Fruit fly (Drosophila melanogaster): ENCODE measurements around the gene Sfp24Bc.

Sfp24Bc gene

dm6 chr2L:3675770-3676169 is 5.4 kb upstream of the Sfp24Bc start (continued):
- no peak for TF ChIP-seq sd (tag; optimal IDR thresholded peaks at IDR 0.05)
- TF ChIP-seq CG7786 (GFP tag; optimal IDR thresholded peaks at IDR 0.05) = no peak
- peak; percentile 41; the same call in 1 of the 2 replicates for TF ChIP-seq CG4404 (GFP tag; IDR thresholded peaks at IDR 0.05)
- no peak for TF ChIP-seq CG6854 (GFP tag; optimal IDR thresholded peaks at IDR 0.05)
- TF ChIP-seq tup (GFP tag; optimal IDR thresholded peaks at IDR 0.05) = no peak
- TF ChIP-seq zfh2 (GFP tag; optimal IDR thresholded peaks at IDR 0.05) = no peak
- TF ChIP-seq CG10431 (GFP tag; optimal IDR thresholded peaks at IDR 0.05) = no peak
- no peak for TF ChIP-seq NK7.1 (GFP tag; optimal IDR thresholded peaks at IDR 0.05)
- TF ChIP-seq ci (GFP tag; IDR thresholded peaks at IDR 0.05) = peak; percentile 69
- TF ChIP-seq ttk (GFP tag; IDR thresholded peaks at IDR 0.05) = 0 out of 2 replicates have a peak, but pooled peaks have one; percentile 20
- TF ChIP-seq kni (GFP tag; optimal IDR thresholded peaks at IDR 0.05) = no peak
- TF ChIP-seq gce (GFP tag; IDR thresholded peaks at IDR 0.05) = no peak
- TF ChIP-seq CG4707 (GFP tag; optimal IDR thresholded peaks at IDR 0.05) = no peak
- TF ChIP-seq vvl (GFP tag; IDR thresholded peaks at IDR 0.05) = 0 out of 2 replicates have a peak, but pooled peaks have one; percentile 19
- TF ChIP-seq sima (GFP tag; optimal IDR thresholded peaks at IDR 0.05) = no peak
- peak; percentile 12 for TF ChIP-seq CG16863 (GFP tag; optimal IDR thresholded peaks at IDR 0.05)
- TF ChIP-seq CkIIα-i1 (GFP tag; IDR thresholded peaks at IDR 0.05) = no peak
- peak; percentile 12 for TF ChIP-seq chn (GFP tag; optimal IDR thresholded peaks at IDR 0.05)
- TF ChIP-seq CG13287 (GFP tag; IDR thresholded peaks at IDR 0.05; ENCODE audit: partially characterized antibody) = no peak
- TF ChIP-seq ftz-f1 (GFP tag; optimal IDR thresholded peaks at IDR 0.05) = no peak
- TF ChIP-seq ewg (GFP tag; optimal IDR thresholded peaks at IDR 0.05) = peak; percentile 6
- no peak for TF ChIP-seq CG32767 (GFP tag; IDR thresholded peaks at IDR 0.05)
- no peak for TF ChIP-seq jigr1 (GFP tag; IDR thresholded peaks at IDR 0.05)
- no peak for TF ChIP-seq CG17361 (GFP tag; IDR thresholded peaks at IDR 0.05)
- TF ChIP-seq CG18599 (GFP tag; optimal IDR thresholded peaks at IDR 0.05) = no peak
- no peak for TF ChIP-seq CG14014 (GFP tag; IDR thresholded peaks at IDR 0.05)
- peak; percentile 35; the same call in 1 of the 2 replicates for TF ChIP-seq CG17328 (GFP tag; IDR thresholded peaks at IDR 0.05)
- no peak for TF ChIP-seq fd3F (GFP tag; optimal IDR thresholded peaks at IDR 0.05)
- no peak for TF ChIP-seq CG12236 (GFP tag; optimal IDR thresholded peaks at IDR 0.05)
- TF ChIP-seq CG2129 (GFP tag; IDR thresholded peaks at IDR 0.05; ENCODE audit: partially characterized antibody) = no peak
- TF ChIP-seq ro (GFP tag; IDR thresholded peaks at IDR 0.05) = no peak
- TF ChIP-seq jumu (GFP tag; optimal IDR thresholded peaks at IDR 0.05) = no peak
- TF ChIP-seq insv (GFP tag; optimal IDR thresholded peaks at IDR 0.05) = no peak
- no peak for TF ChIP-seq scrt (GFP tag; optimal IDR thresholded peaks at IDR 0.05)
- TF ChIP-seq CG10209 (GFP tag; optimal IDR thresholded peaks at IDR 0.05) = no peak
- TF ChIP-seq Oli (tag; optimal IDR thresholded peaks at IDR 0.05) = peak; percentile 49
- TF ChIP-seq CG2678 (tag; optimal IDR thresholded peaks at IDR 0.05) = no peak
- no peak for TF ChIP-seq CG18011 (GFP tag; optimal IDR thresholded peaks at IDR 0.05)
- TF ChIP-seq wdn (GFP tag; IDR thresholded peaks at IDR 0.05) = no peak
- TF ChIP-seq Lhr (GFP tag; optimal IDR thresholded peaks at IDR 0.05) = peak; percentile 1
- no peak for TF ChIP-seq HLHmδ (GFP tag; optimal IDR thresholded peaks at IDR 0.05)
- peak; percentile 5 for TF ChIP-seq CG8924 (tag; optimal IDR thresholded peaks at IDR 0.05)
- TF ChIP-seq Abd-B (GFP tag; optimal IDR thresholded peaks at IDR 0.05) = no peak
- no peak for TF ChIP-seq CG8359 (GFP tag; optimal IDR thresholded peaks at IDR 0.05; ENCODE audit: borderline replicate concordance)
- peak; percentile 44 for TF ChIP-seq nmo (GFP tag; optimal IDR thresholded peaks at IDR 0.05)
- TF ChIP-seq kay (GFP tag; optimal IDR thresholded peaks at IDR 0.05) = no peak
- TF ChIP-seq C15 (GFP tag; IDR thresholded peaks at IDR 0.05) = no peak
- no peak for TF ChIP-seq yki (optimal IDR thresholded peaks at IDR 0.05)
- TF ChIP-seq CG8388 (GFP tag; optimal IDR thresholded peaks at IDR 0.05) = peak; percentile 39
- TF ChIP-seq zen2 (GFP tag; IDR thresholded peaks at IDR 0.05; ENCODE audit: partially characterized antibody) = no peak
- no peak for TF ChIP-seq abd-A (tag; optimal IDR thresholded peaks at IDR 0.05)
